Worm (Caenorhabditis elegans) whole organism, young adult: ENCODE data around the gene Y60A3A.25.

Experiments used
- B0019.2 ChIP-seq: fragments of 200-800 bp; sonication (Bioruptor generic); conservative IDR thresholded peaks from 2 replicates; pipeline ENCODE4 v1.3.6; 2022; ENCODE audit warnings: missing genetic modification reagents, missing genetic modification characterization, missing compliant biosample characterization
- F10E7.11 ChIP-seq: sonication (generic microtip); optimal IDR thresholded peaks from 2 replicates; lab custom pipeline; 2017; ENCODE audit warnings: mild to moderate bottlenecking, missing genetic modification characterization, moderate library complexity, missing compliant biosample characterization
- ztf-18 ChIP-seq: sonication (generic microtip); optimal IDR thresholded peaks from 2 replicates; lab custom pipeline; 2016; ENCODE audit warnings: missing genotype, mild to moderate bottlenecking, missing genetic modification characterization, missing compliant biosample characterization

ce11 chrV:19978220-19978619 is 15.8 kb downstream of the Y60A3A.25 start, which contains the start of gene srh-183:
- TF ChIP-seq F10E7.11 (tag; lab: Kevin White, UChicago) (no peak), ztf-18 (no peak), B0019.2 (GFP tag; lab: Robert Waterston, UW) (no peak)
